Fruit fly (Drosophila melanogaster) whole organism, embryonic: ENCODE data around the gene CG4456.

Experiments used
- ATbp ChIP-seq: fragments of 200-800 bp; sonication (Bioruptor generic); optimal IDR thresholded peaks from 2 replicates; lab custom pipeline; 2017; ENCODE audit warnings: missing biosample characterization, mild to moderate bottlenecking, missing genetic modification characterization, missing genetic modification reagents
- B-H2 ChIP-seq: fragments of 200-800 bp; sonication (Bioruptor generic); optimal IDR thresholded peaks from 2 replicates; lab custom pipeline; 2018; ENCODE audit warnings: missing biosample characterization, mild to moderate bottlenecking, missing genetic modification characterization
- Blimp-1 ChIP-seq: fragments of 200-800 bp; sonication (Bioruptor generic); optimal IDR thresholded peaks from 3 replicates; lab custom pipeline; 2018; ENCODE audit warnings: missing biosample characterization, missing genetic modification characterization, mild to moderate bottlenecking, moderate library complexity, missing genetic modification reagents
- Bteb2 ChIP-seq: fragments of 200-800 bp; sonication (Bioruptor generic); optimal IDR thresholded peaks from 2 replicates; lab custom pipeline; 2016; ENCODE audit warnings: missing biosample characterization, missing genetic modification characterization
- CG10462 ChIP-seq: fragments of 200-800 bp; sonication (Bioruptor generic); optimal IDR thresholded peaks from 2 replicates; lab custom pipeline; 2016; ENCODE audit warnings: missing biosample characterization, missing genetic modification characterization
- CG11093 ChIP-seq: fragments of 200-800 bp; sonication (Bioruptor generic); IDR thresholded peaks from 3 replicates; pipeline ENCODE4 v1.3.6; 2022; ENCODE audit warnings: missing biosample characterization, missing genetic modification characterization
- CG14965 ChIP-seq: fragments of 200-800 bp; sonication (Bioruptor generic); optimal IDR thresholded peaks from 2 replicates; lab custom pipeline; 2016; ENCODE audit warnings: missing biosample characterization, missing genetic modification characterization, borderline replicate concordance
- CG16815 ChIP-seq: fragments of 200-800 bp; sonication (Bioruptor generic); optimal IDR thresholded peaks from 3 replicates; lab custom pipeline; 2017; ENCODE audit warnings: missing biosample characterization, mild to moderate bottlenecking, missing genetic modification characterization
- CG18764 ChIP-seq: fragments of 200-800 bp; sonication (Bioruptor generic); optimal IDR thresholded peaks from 3 replicates; lab custom pipeline; 2016; ENCODE audit warnings: missing biosample characterization, missing genetic modification characterization
- CG3065 ChIP-seq: fragments of 200-800 bp; sonication (Bioruptor generic); optimal IDR thresholded peaks from 2 replicates; lab custom pipeline; 2016; ENCODE audit warnings: missing biosample characterization, missing genetic modification characterization
- CG3281 ChIP-seq: fragments of 200-800 bp; sonication (Bioruptor generic); optimal IDR thresholded peaks from 3 replicates; lab custom pipeline; 2017; ENCODE audit warnings: missing biosample characterization, mild to moderate bottlenecking, missing genetic modification characterization
- CG6791 ChIP-seq: fragments of 200-800 bp; sonication (Bioruptor generic); IDR thresholded peaks from 3 replicates; pipeline ENCODE4 v1.3.6; 2022; ENCODE audit warnings: missing biosample characterization, missing genetic modification characterization; ENCODE audit not compliant: partially characterized antibody
- CG7839 ChIP-seq: fragments of 200-800 bp; sonication (Bioruptor generic); optimal IDR thresholded peaks from 3 replicates; lab custom pipeline; 2018; ENCODE audit warnings: missing biosample characterization, mild to moderate bottlenecking, missing genetic modification characterization, moderate library complexity
- CG8478 ChIP-seq: fragments of >200 bp; optimal IDR thresholded peaks from 2 replicates; lab custom pipeline; 2018
- CG8765 ChIP-seq: fragments of 200-800 bp; sonication (Bioruptor generic); IDR thresholded peaks from 2 replicates; pipeline ENCODE4 v1.3.6; 2022; ENCODE audit warnings: missing biosample characterization, missing genetic modification characterization
- CG9215 ChIP-seq: fragments of 200-800 bp; sonication (Bioruptor generic); IDR thresholded peaks from 2 replicates; pipeline ENCODE4 v1.3.6; 2022; ENCODE audit warnings: missing biosample characterization, missing genetic modification characterization
- Camta ChIP-seq: fragments of 200-800 bp; sonication (Bioruptor generic); optimal IDR thresholded peaks from 2 replicates; lab custom pipeline; 2016; ENCODE audit warnings: missing biosample characterization, missing genetic modification characterization
- E2f2 ChIP-seq: fragments of 200-800 bp; sonication (Bioruptor generic); IDR thresholded peaks from 2 replicates; pipeline ENCODE4 v1.3.6; 2022; ENCODE audit warnings: missing biosample characterization, missing genetic modification characterization
- Ets97D ChIP-seq: fragments of 200-800 bp; sonication (Bioruptor generic); optimal IDR thresholded peaks from 3 replicates; lab custom pipeline; 2016; ENCODE audit warnings: missing biosample characterization, missing genetic modification characterization
- Fer1 ChIP-seq: fragments of 200-800 bp; sonication (Bioruptor generic); optimal IDR thresholded peaks from 2 replicates; lab custom pipeline; 2017; ENCODE audit warnings: missing biosample characterization, mild to moderate bottlenecking, missing genetic modification characterization
- H15 ChIP-seq: fragments of 200-800 bp; sonication (Bioruptor generic); IDR thresholded peaks from 3 replicates; pipeline ENCODE4 v1.3.6; 2022; ENCODE audit warnings: missing biosample characterization, missing genetic modification characterization
- H2.0 ChIP-seq: fragments of 200-800 bp; sonication (Bioruptor generic); IDR thresholded peaks from 2 replicates; pipeline ENCODE4 v1.3.6; 2022; ENCODE audit warnings: missing biosample characterization, missing genetic modification characterization
- Hsf ChIP-seq: fragments of 200-800 bp; sonication (Bioruptor generic); optimal IDR thresholded peaks from 3 replicates; lab custom pipeline; 2016; ENCODE audit warnings: missing biosample characterization, missing genetic modification characterization
- Mes4 ChIP-seq: fragments of 200-800 bp; sonication (Bioruptor generic); optimal IDR thresholded peaks from 2 replicates; lab custom pipeline; 2016; ENCODE audit warnings: missing biosample characterization, missing genetic modification characterization
- Nf-YB ChIP-seq: fragments of 200-800 bp; sonication (Bioruptor generic); optimal IDR thresholded peaks from 3 replicates; lab custom pipeline; 2019; ENCODE audit warnings: missing biosample characterization, mild to moderate bottlenecking, missing genetic modification characterization, moderate library complexity
- NfI ChIP-seq: fragments of 200-800 bp; sonication (Bioruptor generic); optimal IDR thresholded peaks from 3 replicates; lab custom pipeline; 2018; ENCODE audit warnings: missing biosample characterization, mild to moderate bottlenecking, missing genetic modification characterization, moderate library complexity
- Oaz ChIP-seq: fragments of 200-800 bp; sonication (Bioruptor generic); IDR thresholded peaks from 2 replicates; pipeline ENCODE4 v1.3.6; 2022; ENCODE audit warnings: missing biosample characterization, missing genetic modification characterization
- Poxn ChIP-seq: fragments of 200-800 bp; sonication (Bioruptor generic); IDR thresholded peaks from 2 replicates; pipeline ENCODE4 v1.3.6; 2022; ENCODE audit warnings: missing biosample characterization, missing genetic modification characterization
- Sry-β ChIP-seq: fragments of 200-800 bp; sonication (Bioruptor generic); optimal IDR thresholded peaks from 2 replicates; lab custom pipeline; 2018; ENCODE audit warnings: missing biosample characterization, mild to moderate bottlenecking, missing genetic modification characterization, moderate library complexity
- Stat92E ChIP-seq, 3 experiments: fragments of >200 bp in 2 of 3; fragments of 200-800 bp in 1 of 3; sonication (Bioruptor generic) in 1 of 3; optimal IDR thresholded peaks; 2 replicates each; lab custom pipeline; 2017 to 2019; ENCODE audit warnings: missing biosample characterization in 3 of 3, missing genetic modification characterization in 3 of 3, mild to moderate bottlenecking in 1 of 3, moderate library complexity in 1 of 3
- ase ChIP-seq: fragments of 200-800 bp; sonication (Bioruptor generic); IDR thresholded peaks from 3 replicates; pipeline ENCODE4 v1.3.6; 2022; ENCODE audit warnings: missing biosample characterization, missing genetic modification characterization
- cas ChIP-seq: fragments of 200-800 bp; sonication (Bioruptor generic); IDR thresholded peaks from 2 replicates; pipeline ENCODE4 v1.3.6; 2022; ENCODE audit warnings: missing biosample characterization, missing genetic modification characterization
- chif ChIP-seq, 2 experiments: fragments of 200-800 bp; sonication (Bioruptor generic); optimal IDR thresholded peaks; 3 replicates each; lab custom pipeline; 2016; ENCODE audit warnings: missing biosample characterization in 2 of 2, missing genetic modification characterization in 2 of 2
- dysf ChIP-seq: fragments of 200-800 bp; sonication (Bioruptor generic); IDR thresholded peaks from 3 replicates; pipeline ENCODE4 v1.3.6; 2022; ENCODE audit warnings: missing biosample characterization, missing genetic modification characterization
- ems ChIP-seq: fragments of 200-800 bp; sonication (Bioruptor generic); optimal IDR thresholded peaks from 3 replicates; lab custom pipeline; 2016; ENCODE audit warnings: missing biosample characterization, missing genetic modification characterization
- jing ChIP-seq: fragments of 200-800 bp; sonication (Bioruptor generic); optimal IDR thresholded peaks from 2 replicates; lab custom pipeline; 2018; ENCODE audit warnings: missing biosample characterization, mild to moderate bottlenecking, missing genetic modification characterization
- kah ChIP-seq: fragments of 200-800 bp; sonication (Bioruptor generic); optimal IDR thresholded peaks from 2 replicates; lab custom pipeline; 2018; ENCODE audit warnings: missing biosample characterization, mild to moderate bottlenecking, missing genetic modification characterization
- kni ChIP-seq: fragments of 200-800 bp; sonication (Bioruptor generic); optimal IDR thresholded peaks from 3 replicates; lab custom pipeline; 2017; ENCODE audit warnings: mild to moderate bottlenecking, missing biosample characterization, missing genetic modification reagents, missing genetic modification characterization
- lbe ChIP-seq: fragments of 200-800 bp; sonication (Bioruptor generic); optimal IDR thresholded peaks from 2 replicates; lab custom pipeline; 2016; ENCODE audit warnings: missing biosample characterization, mild to moderate bottlenecking, missing genetic modification characterization
- luna ChIP-seq: fragments of 200-800 bp; sonication (Bioruptor generic); optimal IDR thresholded peaks from 2 replicates; lab custom pipeline; 2016; ENCODE audit warnings: missing biosample characterization, missing genetic modification characterization
- nerfin-2 ChIP-seq: fragments of 200-800 bp; sonication (Bioruptor generic); IDR thresholded peaks from 2 replicates; pipeline ENCODE4 v1.3.6; 2022; ENCODE audit warnings: missing biosample characterization, missing genetic modification characterization; ENCODE audit not compliant: partially characterized antibody
- odd ChIP-seq: fragments of 200-800 bp; sonication (Bioruptor generic); optimal IDR thresholded peaks from 2 replicates; lab custom pipeline; 2017; ENCODE audit warnings: missing biosample characterization, mild to moderate bottlenecking, missing genetic modification characterization
- pb ChIP-seq: fragments of 200-800 bp; sonication (Bioruptor generic); optimal IDR thresholded peaks from 3 replicates; lab custom pipeline; 2016; ENCODE audit warnings: missing biosample characterization, missing genetic modification characterization
- sug ChIP-seq: fragments of 200-800 bp; optimal IDR thresholded peaks from 2 replicates; lab custom pipeline; 2019; ENCODE audit warnings: missing biosample characterization, mild to moderate bottlenecking, missing genetic modification characterization, moderate library complexity
- tio ChIP-seq: fragments of 200-800 bp; sonication (Bioruptor generic); optimal IDR thresholded peaks from 2 replicates; lab custom pipeline; 2017; ENCODE audit warnings: missing biosample characterization, missing genetic modification characterization, inconsistent platforms
- usp ChIP-seq: fragments of >200 bp; optimal IDR thresholded peaks from 2 replicates; lab custom pipeline; 2017; ENCODE audit warnings: missing biosample characterization, missing genetic modification characterization
- z ChIP-seq: fragments of 200-800 bp; sonication (Bioruptor generic); IDR thresholded peaks from 3 replicates; pipeline ENCODE4 v1.3.6; 2022; ENCODE audit warnings: missing biosample characterization, missing genetic modification characterization
- zen ChIP-seq: fragments of 200-800 bp; sonication (Bioruptor generic); optimal IDR thresholded peaks from 3 replicates; lab custom pipeline; 2018; ENCODE audit warnings: missing biosample characterization, mild to moderate bottlenecking, missing genetic modification characterization, moderate library complexity
- zen2 ChIP-seq: fragments of 200-800 bp; sonication (Bioruptor generic); IDR thresholded peaks from 3 replicates; pipeline ENCODE4 v1.3.6; 2022; ENCODE audit warnings: missing biosample characterization, missing genetic modification characterization; ENCODE audit not compliant: partially characterized antibody
- zfh1 ChIP-seq: fragments of 200-800 bp; sonication (Bioruptor generic); IDR thresholded peaks from 3 replicates; pipeline ENCODE4 v1.3.6; 2022; ENCODE audit warnings: missing biosample characterization, missing genetic modification characterization

The CG4456 gene

DNA sequence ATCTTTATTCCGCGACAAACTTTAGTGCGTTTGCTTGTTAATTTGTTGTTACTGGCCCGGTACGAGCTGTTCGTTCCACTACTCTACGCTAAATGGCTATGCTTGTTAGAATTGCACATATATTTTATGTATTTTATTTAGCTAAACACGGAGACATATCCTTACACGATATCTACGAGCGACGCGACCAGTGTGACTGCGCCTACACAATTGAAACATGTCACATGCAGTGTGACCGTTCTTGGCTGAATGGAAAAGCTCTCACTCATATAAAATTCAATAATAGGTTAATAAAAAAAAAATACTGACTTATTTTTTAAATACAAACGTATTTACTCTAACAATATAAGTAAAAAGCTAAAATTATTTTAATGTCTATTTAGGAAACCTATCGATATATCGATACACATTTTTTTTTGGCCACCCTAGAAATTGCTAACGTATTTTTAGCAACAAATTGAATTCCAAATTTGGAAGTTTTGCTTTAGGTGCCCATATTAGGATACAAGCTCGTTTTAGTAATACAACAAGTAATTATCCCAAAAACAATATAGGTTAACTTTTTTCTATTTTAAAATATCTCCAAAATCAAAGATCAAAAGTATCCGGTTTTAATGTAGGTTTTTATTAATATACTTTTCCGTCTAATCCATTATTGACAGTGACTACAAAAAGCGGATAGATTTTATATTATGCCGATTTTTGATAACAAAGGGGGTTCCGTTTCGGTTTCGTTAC lies 26.7 kb downstream of the CG4456 start, which contains the start of gene CG4080 (continued):
- no peak for TF ChIP-seq CG3281 (GFP tag; lab: Kevin White, UChicago)
- TF ChIP-seq Nf-YB (GFP tag; lab: Kevin White, UChicago): peak; percentile 23
- TF ChIP-seq nerfin-2 (GFP tag; lab: Robert Waterston, UW): no peak; the same call in none of the 2 replicates
- TF ChIP-seq Poxn (GFP tag; lab: Robert Waterston, UW): no peak
- TF ChIP-seq lbe (GFP tag; lab: Kevin White, UChicago): peak; percentile 63
- TF ChIP-seq ATbp (GFP tag; lab: Kevin White, UChicago): no peak
- peak; percentile 19 for TF ChIP-seq Fer1 (GFP tag; lab: Kevin White, UChicago)
- no peak for TF ChIP-seq jing (GFP tag; lab: Kevin White, UChicago)
- peak; percentile 29; the same call in 1 of the 2 replicates for TF ChIP-seq E2f2 (GFP tag; lab: Robert Waterston, UW)
- no peak for TF ChIP-seq CG18764 (GFP tag; lab: Kevin White, UChicago)
- no peak for TF ChIP-seq CG3065 (GFP tag; lab: Kevin White, UChicago)
- peak; percentile 65; the same call in 1 of the 3 replicates for TF ChIP-seq CG6791 (GFP tag; lab: Robert Waterston, UW)
- no peak for TF ChIP-seq ase (GFP tag; lab: Robert Waterston, UW)
- TF ChIP-seq CG8478 (lab: Kevin White, UChicago): no peak
- no peak for TF ChIP-seq tio (GFP tag; lab: Kevin White, UChicago)
- peak; percentile 26 for TF ChIP-seq zen (tag; lab: Kevin White, UChicago)
- TF ChIP-seq sug (tag; lab: Kevin White, UChicago): peak; percentile 22
- peak in 1 of 3 experiments; percentile 17 for TF ChIP-seq Stat92E (GFP tag; optimal IDR thresholded peaks at IDR 0.05; lab: Kevin White, UChicago)
- no peak for TF ChIP-seq kni (GFP tag; lab: Kevin White, UChicago)
- no peak for TF ChIP-seq z
- TF ChIP-seq zen2 (GFP tag; lab: Robert Waterston, UW): no peak; the same call in 2 of the 3 replicates
- no peak for TF ChIP-seq usp (GFP tag; lab: Kevin White, UChicago)
- TF ChIP-seq cas: no peak
- TF ChIP-seq kah (GFP tag; lab: Kevin White, UChicago): no peak
- no peak for TF ChIP-seq Bteb2 (GFP tag; lab: Kevin White, UChicago)
- peak in 1 of 2 experiments; percentile 34 for TF ChIP-seq chif (GFP tag; optimal IDR thresholded peaks at IDR 0.05; lab: Kevin White, UChicago)
- TF ChIP-seq dysf (GFP tag; lab: Robert Waterston, UW): no peak
- TF ChIP-seq Sry-β (GFP tag; lab: Kevin White, UChicago): no peak
- TF ChIP-seq Mes4 (GFP tag; lab: Kevin White, UChicago): peak; percentile 19
- TF ChIP-seq H15 (GFP tag; lab: Robert Waterston, UW): no peak
- no peak for TF ChIP-seq H2.0 (GFP tag; lab: Robert Waterston, UW)
- no peak for TF ChIP-seq odd (GFP tag; lab: Kevin White, UChicago)
- TF ChIP-seq zfh1: no peak
- TF ChIP-seq Oaz (GFP tag; lab: Robert Waterston, UW): no peak
- TF ChIP-seq CG16815: no peak
- TF ChIP-seq Hsf (GFP tag; lab: Kevin White, UChicago): peak; percentile 28
- no peak for TF ChIP-seq CG11093 (GFP tag; lab: Robert Waterston, UW)
- TF ChIP-seq CG10462 (GFP tag; lab: Kevin White, UChicago): no peak
- peak; percentile 61 for TF ChIP-seq Ets97D (GFP tag; lab: Kevin White, UChicago)
- peak; percentile 16 for TF ChIP-seq Camta
- peak; percentile 61 for TF ChIP-seq B-H2 (GFP tag; lab: Kevin White, UChicago)
- TF ChIP-seq CG14965 (GFP tag; lab: Kevin White, UChicago): no peak
- TF ChIP-seq Blimp-1 (GFP tag; lab: Kevin White, UChicago): no peak
- TF ChIP-seq NfI: peak; percentile 23
- TF ChIP-seq pb (GFP tag; lab: Kevin White, UChicago): no peak
- TF ChIP-seq luna (GFP tag; lab: Kevin White, UChicago): no peak
- no peak for TF ChIP-seq CG9215 (GFP tag; lab: Robert Waterston, UW)
- TF ChIP-seq CG7839: peak; percentile 15
- no peak for TF ChIP-seq CG8765 (GFP tag; lab: Robert Waterston, UW)
- TF ChIP-seq ems (GFP tag; lab: Kevin White, UChicago): peak; percentile 35
